Fruit fly (Drosophila melanogaster): Measurements from ENCODE around the gene Doc3.
A peak's percentile ranks its signal among the peaks of the same experiment; 100 is the strongest.

Doc3 gene

dm6 chr3L:9032871-9033270 is 27.9 kb downstream of the Doc3 start:
- TF ChIP-seq ey (GFP tag; optimal IDR thresholded peaks at IDR 0.05) (peak; percentile 8), Abd-B (GFP tag; optimal IDR thresholded peaks at IDR 0.05) (no peak), CG9705 (GFP tag; optimal IDR thresholded peaks at IDR 0.05) (no peak), Dif (GFP tag; optimal IDR thresholded peaks at IDR 0.05; ENCODE audit: partially characterized antibody) (no peak), h (GFP tag; optimal IDR thresholded peaks at IDR 0.05) (peak; percentile 30), dmrt93B (GFP tag; optimal IDR thresholded peaks at IDR 0.05) (no peak), fru (GFP tag; optimal IDR thresholded peaks at IDR 0.05) (peak; percentile 11), br (GFP tag; optimal IDR thresholded peaks at IDR 0.05) (no peak), Myc (optimal IDR thresholded peaks at IDR 0.05) (peak; percentile 30), HLH106 (tag; optimal IDR thresholded peaks at IDR 0.05) (peak; percentile 2), OdsH (GFP tag; optimal IDR thresholded peaks at IDR 0.05) (peak; percentile 6), dsf (GFP tag; optimal IDR thresholded peaks at IDR 0.05; ENCODE audit: borderline replicate concordance) (no peak), Sp1 (GFP tag; optimal IDR thresholded peaks at IDR 0.05) (peak; percentile 29), rgr (GFP tag; optimal IDR thresholded peaks at IDR 0.05) (peak; percentile 25)

- no peak for TF ChIP-seq Jra (GFP tag; optimal IDR thresholded peaks at IDR 0.05)
- no peak for TF ChIP-seq Rel (GFP tag; optimal IDR thresholded peaks at IDR 0.05)
- TF ChIP-seq Rel (tag; optimal IDR thresholded peaks at IDR 0.05) = no peak
- TF ChIP-seq Sp1 (GFP tag; optimal IDR thresholded peaks at IDR 0.05) = peak; percentile 76
- peak; percentile 30 for TF ChIP-seq ey (GFP tag; optimal IDR thresholded peaks at IDR 0.05)
- no peak for TF ChIP-seq pan (optimal IDR thresholded peaks at IDR 0.05)
- TF ChIP-seq br (GFP tag; optimal IDR thresholded peaks at IDR 0.05) = no peak
- peak; percentile 45 for TF ChIP-seq rgr (GFP tag; optimal IDR thresholded peaks at IDR 0.05)
- TF ChIP-seq fru (GFP tag; optimal IDR thresholded peaks at IDR 0.05) = peak; percentile 53
- peak; percentile 28 for TF ChIP-seq CG9705 (GFP tag; optimal IDR thresholded peaks at IDR 0.05)
- peak; percentile 1 for TF ChIP-seq sage (GFP tag; optimal IDR thresholded peaks at IDR 0.05)
- TF ChIP-seq foxo (GFP tag; optimal IDR thresholded peaks at IDR 0.05) = peak in 1 of 2 experiments; percentile 68
- no peak for TF ChIP-seq sv (GFP tag; optimal IDR thresholded peaks at IDR 0.05)
- peak; percentile 51 for TF ChIP-seq h (GFP tag; optimal IDR thresholded peaks at IDR 0.05)
- peak; percentile 64 for TF ChIP-seq dmrt93B (GFP tag; optimal IDR thresholded peaks at IDR 0.05)
- TF ChIP-seq CrebA (GFP tag; optimal IDR thresholded peaks at IDR 0.05; ENCODE audit: borderline replicate concordance) = no peak
- no peak for TF ChIP-seq brk (GFP tag; optimal IDR thresholded peaks at IDR 0.05)
- TF ChIP-seq psq (GFP tag; optimal IDR thresholded peaks at IDR 0.05) = peak; percentile 20
- TF ChIP-seq HLH106 (tag; optimal IDR thresholded peaks at IDR 0.05) = peak; percentile 81
- TF ChIP-seq OdsH (GFP tag; optimal IDR thresholded peaks at IDR 0.05) = peak; percentile 40
Observed at dm6 chr3L:9033537-9033936, 28.5 kb downstream of the Doc3 start.

dm6 chr3L:9033999-9034626 is 29.1 kb downstream of the Doc3 start:
- TF ChIP-seq HLH106 (tag; optimal IDR thresholded peaks at IDR 0.05) = peak; percentile 72
- TF ChIP-seq fru (GFP tag; optimal IDR thresholded peaks at IDR 0.05) = peak; percentile 70
- peak; percentile 69 for TF ChIP-seq OdsH (GFP tag; optimal IDR thresholded peaks at IDR 0.05)
- peak; percentile 86 for TF ChIP-seq h (GFP tag; optimal IDR thresholded peaks at IDR 0.05)
- peak; percentile 56 for TF ChIP-seq br (GFP tag; optimal IDR thresholded peaks at IDR 0.05)
- TF ChIP-seq tai (GFP tag; optimal IDR thresholded peaks at IDR 0.05) = no peak
- peak; percentile 31 for TF ChIP-seq sv (GFP tag; optimal IDR thresholded peaks at IDR 0.05)
- peak; percentile 73 for TF ChIP-seq dmrt93B (GFP tag; optimal IDR thresholded peaks at IDR 0.05)
- TF ChIP-seq dl (GFP tag; optimal IDR thresholded peaks at IDR 0.05; ENCODE audit: insufficient read depth in 1 of 2, partially characterized antibody in 2 of 2) = no peak
- TF ChIP-seq Hr83 (GFP tag; optimal IDR thresholded peaks at IDR 0.05; ENCODE audit: poor library complexity, severe bottlenecking) = no peak
- TF ChIP-seq jim (GFP tag; optimal IDR thresholded peaks at IDR 0.05) = no peak
- TF ChIP-seq Jra (GFP tag; optimal IDR thresholded peaks at IDR 0.05) = peak; percentile 19
- no peak for TF ChIP-seq Dfd (GFP tag; optimal IDR thresholded peaks at IDR 0.05)
- TF ChIP-seq Hnf4 (GFP tag; optimal IDR thresholded peaks at IDR 0.05) = peak; percentile 37
- peak in 1 of 2 experiments; percentile 57 for TF ChIP-seq foxo (GFP tag; optimal IDR thresholded peaks at IDR 0.05)
- TF ChIP-seq brk (GFP tag; optimal IDR thresholded peaks at IDR 0.05) = peak; percentile 42
- TF ChIP-seq psq (GFP tag; optimal IDR thresholded peaks at IDR 0.05) = peak; percentile 60
- peak; percentile 69 for TF ChIP-seq rgr (GFP tag; optimal IDR thresholded peaks at IDR 0.05)
- TF ChIP-seq CG9705 (GFP tag; optimal IDR thresholded peaks at IDR 0.05) = peak; percentile 70
- peak; percentile 3 for TF ChIP-seq CG32264 (GFP tag; optimal IDR thresholded peaks at IDR 0.05)
- peak; percentile 39 for TF ChIP-seq Rel (GFP tag; optimal IDR thresholded peaks at IDR 0.05)
- no peak for TF ChIP-seq Rel (tag; optimal IDR thresholded peaks at IDR 0.05)
- peak; percentile 71 for TF ChIP-seq Sp1 (GFP tag; optimal IDR thresholded peaks at IDR 0.05)
- TF ChIP-seq woc (GFP tag; optimal IDR thresholded peaks at IDR 0.05) = peak; percentile 65
- TF ChIP-seq ey (GFP tag; optimal IDR thresholded peaks at IDR 0.05) = peak; percentile 65
- TF ChIP-seq sage (GFP tag; optimal IDR thresholded peaks at IDR 0.05) = peak; percentile 74
